Worm (Caenorhabditis elegans): ENCODE measurements around the gene D1005.10.
A peak's percentile ranks its signal among the peaks of the same experiment; 100 is the strongest.

DNA sequence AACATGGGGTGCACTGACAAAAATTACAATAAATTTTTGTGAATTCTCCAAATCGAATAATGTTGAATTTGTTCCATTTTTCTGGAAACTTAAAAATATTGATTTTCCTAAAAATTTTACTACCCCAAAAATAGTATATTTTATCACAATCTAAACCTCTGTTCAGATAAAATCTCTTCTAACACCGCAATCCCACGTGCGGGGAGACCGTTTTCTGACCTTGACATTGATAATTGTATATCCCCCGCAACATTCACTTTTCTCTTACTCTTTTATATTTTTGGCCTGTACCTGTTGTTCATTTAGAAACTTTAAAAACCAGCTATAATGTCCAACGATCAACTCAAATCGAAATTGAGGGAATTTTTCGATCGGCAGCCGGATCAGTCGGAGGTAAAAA, 27.2 kb downstream of the D1005.10 start, which contains the start of gene D1005.2:
- TF ChIP-seq fkh-10 (GFP tag; optimal IDR thresholded peaks at IDR 0.05) (no peak), ztf-11 (tag; optimal IDR thresholded peaks at IDR 0.05) (no peak), ceh-28 (tag; optimal IDR thresholded peaks at IDR 0.05) (no peak), nhr-76 (tag; optimal IDR thresholded peaks at IDR 0.05) (no peak), elt-2 (tag; optimal IDR thresholded peaks at IDR 0.05) (no peak), nhr-25 (tag; optimal IDR thresholded peaks at IDR 0.05) (peak; percentile 41), nhr-237 (tag; optimal IDR thresholded peaks at IDR 0.05) (no peak), aly-2 (tag; optimal IDR thresholded peaks at IDR 0.05) (no peak), ztf-4 (tag; optimal IDR thresholded peaks at IDR 0.05) (no peak), ama-1 (optimal IDR thresholded peaks at IDR 0.05) (no peak), pha-4 (tag; optimal IDR thresholded peaks at IDR 0.05) (no peak), ceh-82 (tag; optimal IDR thresholded peaks at IDR 0.05) (no peak)
